Fruit fly (Drosophila melanogaster): Measurements from ENCODE around the gene C3G.
A peak's percentile ranks its signal among the peaks of the same experiment; 100 is the strongest.

C3G gene

DNA sequence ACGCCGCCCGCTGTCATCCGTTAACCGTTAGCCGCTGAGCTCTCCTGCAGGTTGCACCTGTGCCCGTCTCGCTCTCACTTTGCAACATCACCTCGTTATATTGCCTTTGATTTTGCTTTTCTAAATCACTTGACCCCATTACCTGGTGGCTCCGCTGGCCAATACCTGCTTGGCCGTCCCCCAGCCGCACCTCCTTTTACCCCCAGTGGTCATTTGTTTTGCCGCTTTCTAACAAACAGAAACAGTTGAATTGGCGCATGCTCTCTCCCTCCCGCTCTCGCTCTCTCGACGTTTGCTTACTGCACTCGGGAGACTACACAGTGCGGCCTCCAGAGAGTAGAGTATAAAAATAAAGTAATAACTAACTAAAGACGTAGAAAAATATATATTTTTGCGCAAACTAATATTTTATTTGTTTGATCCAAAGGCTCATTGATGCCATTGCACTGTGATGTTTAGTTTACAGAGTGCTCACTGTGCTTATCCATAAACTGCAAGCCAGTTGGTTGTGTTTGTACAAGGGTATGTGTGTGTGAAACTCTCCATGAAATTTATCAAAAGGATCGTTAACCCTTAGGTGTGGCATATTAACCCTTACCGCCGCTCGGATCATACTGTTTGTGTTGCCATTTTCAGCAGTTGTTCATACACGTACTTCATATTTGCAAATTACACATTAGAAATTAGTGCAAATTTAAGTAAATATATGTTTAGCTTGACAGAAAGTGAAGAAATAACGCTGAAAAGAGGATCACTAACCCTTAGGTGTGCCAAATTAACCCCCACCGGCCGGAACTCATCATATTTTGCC lies 1.3 kb upstream of the C3G start (continued):
- TF ChIP-seq CG2875 (GFP tag; optimal IDR thresholded peaks at IDR 0.05) = peak; percentile 75
- TF ChIP-seq nmo (GFP tag; optimal IDR thresholded peaks at IDR 0.05) = peak; percentile 82
- TF ChIP-seq salm (tag; optimal IDR thresholded peaks at IDR 0.05) = peak; percentile 74
- peak; percentile 46 for TF ChIP-seq CG10654 (GFP tag; optimal IDR thresholded peaks at IDR 0.05)
- peak; percentile 21 for TF ChIP-seq CrebB (tag; optimal IDR thresholded peaks at IDR 0.05)
- peak; percentile 28 for TF ChIP-seq CG1647 (GFP tag; optimal IDR thresholded peaks at IDR 0.05)
- peak; percentile 73 for TF ChIP-seq bab2 (GFP tag; optimal IDR thresholded peaks at IDR 0.05)
- TF ChIP-seq HLHmδ (GFP tag; optimal IDR thresholded peaks at IDR 0.05) = no peak
- TF ChIP-seq vvl (GFP tag; IDR thresholded peaks at IDR 0.05) = peak; percentile 95
- TF ChIP-seq HLH54F (GFP tag; optimal IDR thresholded peaks at IDR 0.05) = peak; percentile 70
- TF ChIP-seq CG3281 (GFP tag; optimal IDR thresholded peaks at IDR 0.05) = peak; percentile 73
- TF ChIP-seq sisA (GFP tag; IDR thresholded peaks at IDR 0.05) = peak; percentile 89
- TF ChIP-seq usp (GFP tag; optimal IDR thresholded peaks at IDR 0.05) = no peak
- peak; percentile 5 for TF ChIP-seq CG4328 (GFP tag; optimal IDR thresholded peaks at IDR 0.05)
- peak; percentile 91 for TF ChIP-seq CG1603 (tag; optimal IDR thresholded peaks at IDR 0.05)
- TF ChIP-seq da (GFP tag; optimal IDR thresholded peaks at IDR 0.05) = peak; percentile 5
- peak; percentile 76 for TF ChIP-seq ssp (GFP tag; IDR thresholded peaks at IDR 0.05)
- peak; percentile 46 for TF ChIP-seq Fer2 (tag; optimal IDR thresholded peaks at IDR 0.05)
- no peak for TF ChIP-seq Doc3 (GFP tag; IDR thresholded peaks at IDR 0.05; ENCODE audit: partially characterized antibody)
- TF ChIP-seq CG8281 (tag; optimal IDR thresholded peaks at IDR 0.05) = peak; percentile 1
- TF ChIP-seq Ada2b (GFP tag; IDR thresholded peaks at IDR 0.05) = peak; percentile 89
- TF ChIP-seq CG6272 (GFP tag; IDR thresholded peaks at IDR 0.05) = peak; percentile 80
- TF ChIP-seq Asciz (GFP tag; optimal IDR thresholded peaks at IDR 0.05) = peak; percentile 55
- peak; percentile 91 for TF ChIP-seq CG32772 (GFP tag; IDR thresholded peaks at IDR 0.05)
- TF ChIP-seq HmgZ (tag; optimal IDR thresholded peaks at IDR 0.05) = peak; percentile 51
- TF ChIP-seq ab (GFP tag; optimal IDR thresholded peaks at IDR 0.05) = peak; percentile 31
- TF ChIP-seq Atf6 (GFP tag; IDR thresholded peaks at IDR 0.05) = peak; percentile 69; the same call in 1 of the 2 replicates
- TF ChIP-seq chinmo (GFP tag; IDR thresholded peaks at IDR 0.05; ENCODE audit: partially characterized antibody) = no peak
- no peak for TF ChIP-seq btn (GFP tag; optimal IDR thresholded peaks at IDR 0.05)
- TF ChIP-seq sug (tag; optimal IDR thresholded peaks at IDR 0.05) = peak; percentile 1
- TF ChIP-seq CTCF (GFP tag; optimal IDR thresholded peaks at IDR 0.05) = no peak
- peak in 1 of 2 experiments; percentile 62 for TF ChIP-seq Pdp1 (GFP tag; optimal IDR thresholded peaks at IDR 0.05)
- TF ChIP-seq exex (tag; optimal IDR thresholded peaks at IDR 0.05) = peak; percentile 23
- TF ChIP-seq Taf1 (GFP tag; IDR thresholded peaks at IDR 0.05) = peak; percentile 72
- peak; percentile 66 for TF ChIP-seq Atf3 (GFP tag; optimal IDR thresholded peaks at IDR 0.05)
- TF ChIP-seq CG12071 (GFP tag; optimal IDR thresholded peaks at IDR 0.05) = peak; percentile 72
- TF ChIP-seq pita (GFP tag; optimal IDR thresholded peaks at IDR 0.05) = no peak
- TF ChIP-seq CG14050 (GFP tag; IDR thresholded peaks at IDR 0.05) = peak; percentile 84
- no peak for TF ChIP-seq CG7839 (tag; optimal IDR thresholded peaks at IDR 0.05)
- TF ChIP-seq Hsf (GFP tag; optimal IDR thresholded peaks at IDR 0.05) = peak; percentile 83
- TF ChIP-seq dmrt99B (tag; optimal IDR thresholded peaks at IDR 0.05) = no peak
- TF ChIP-seq otp (GFP tag; IDR thresholded peaks at IDR 0.05) = peak; percentile 89
- no peak for TF ChIP-seq CG2129 (GFP tag; IDR thresholded peaks at IDR 0.05; ENCODE audit: partially characterized antibody)
- TF ChIP-seq CG18619 (GFP tag; optimal IDR thresholded peaks at IDR 0.05) = peak; percentile 65
- TF ChIP-seq tgo (GFP tag; IDR thresholded peaks at IDR 0.05) = peak; percentile 88
- no peak for TF ChIP-seq CG15073 (GFP tag; optimal IDR thresholded peaks at IDR 0.05)
- TF ChIP-seq Oli (tag; optimal IDR thresholded peaks at IDR 0.05) = peak; percentile 79
- TF ChIP-seq pros (GFP tag; optimal IDR thresholded peaks at IDR 0.05) = no peak
- TF ChIP-seq al (GFP tag; IDR thresholded peaks at IDR 0.05) = peak; percentile 76; the same call in 1 of the 2 replicates

All from whole organism, embryonic.